Worm (Caenorhabditis elegans) whole organism, dauer: Measurements from ENCODE around the gene tric-1B.2.

Experiments used
- unc-62 ChIP-seq: sonication (generic microtip); optimal IDR thresholded peaks from 2 replicates; lab custom pipeline; 2017; ENCODE audit warnings: missing biosample characterization, missing genetic modification reagents, missing genetic modification characterization

tric-1B.2 gene

DNA sequence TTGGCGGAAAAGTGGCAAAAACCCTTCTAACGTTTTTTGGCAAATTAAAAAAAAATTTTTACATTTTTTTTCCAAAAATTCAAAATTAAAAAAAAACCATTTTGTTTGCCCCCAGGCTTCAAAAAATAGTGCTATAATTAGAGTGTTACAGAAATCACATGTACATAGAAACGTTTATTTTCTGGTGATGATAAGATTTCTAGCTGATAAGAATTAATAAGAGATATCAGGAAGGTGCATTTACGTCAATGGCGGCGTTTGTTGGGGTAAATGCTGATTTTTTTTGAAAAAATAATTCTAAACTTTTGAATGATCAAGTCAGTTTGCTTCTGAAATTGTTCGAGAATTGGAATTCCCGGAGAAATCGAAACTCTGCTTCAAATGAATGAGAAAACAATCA lies 12.4 kb downstream of the tric-1B.2 start:
- TF ChIP-seq unc-62 (GFP tag; lab: Kevin White, UChicago) = no peak

DNA sequence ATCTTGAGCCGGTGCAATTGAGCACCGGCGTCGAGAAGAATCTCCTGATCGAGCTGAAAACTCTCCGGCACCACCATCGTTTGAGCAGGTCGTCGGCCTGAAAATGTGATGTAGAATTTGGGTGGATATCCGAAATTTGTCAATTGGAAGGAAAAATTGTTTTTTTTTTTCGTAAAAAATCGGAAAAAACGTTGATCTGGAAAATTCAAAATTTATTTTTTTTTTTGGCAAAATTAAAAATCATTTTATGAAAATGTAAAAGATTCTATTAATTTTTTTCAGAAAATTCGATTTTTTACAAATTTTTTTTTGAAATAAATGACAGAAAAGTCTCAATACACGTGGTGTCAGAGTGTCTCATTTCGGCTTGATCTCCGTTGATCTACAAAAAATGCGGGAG lies 13.0 kb downstream of the tric-1B.2 start, which contains the start of gene tric-1B.1:
Gene tric-1B.1 (minus strand): TSS at position 101 of the 400 bp plus-strand sequence.
- TF ChIP-seq unc-62 (GFP tag; lab: Kevin White, UChicago) = no peak

DNA sequence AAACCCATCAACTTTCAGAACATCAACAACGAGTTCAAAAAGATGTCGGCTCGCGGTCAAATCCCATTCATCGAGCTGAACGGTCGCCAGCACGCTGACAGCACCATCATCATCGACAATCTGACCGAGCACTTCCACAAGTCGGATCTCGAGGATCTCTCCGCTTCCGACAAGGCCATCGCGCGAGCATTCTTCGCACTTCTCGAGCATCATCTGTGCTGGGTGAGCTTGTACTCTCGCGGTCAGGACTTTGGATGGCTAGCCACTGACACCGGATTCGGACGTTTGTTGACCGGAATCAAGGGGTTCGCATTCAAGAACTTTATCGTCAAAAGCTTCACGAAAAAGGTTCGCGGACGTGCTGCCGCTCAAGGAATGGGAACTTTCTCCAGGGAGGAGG lies 14.3 kb downstream of the tric-1B.2 start:
- TF ChIP-seq unc-62 (GFP tag; lab: Kevin White, UChicago) = no peak

DNA sequence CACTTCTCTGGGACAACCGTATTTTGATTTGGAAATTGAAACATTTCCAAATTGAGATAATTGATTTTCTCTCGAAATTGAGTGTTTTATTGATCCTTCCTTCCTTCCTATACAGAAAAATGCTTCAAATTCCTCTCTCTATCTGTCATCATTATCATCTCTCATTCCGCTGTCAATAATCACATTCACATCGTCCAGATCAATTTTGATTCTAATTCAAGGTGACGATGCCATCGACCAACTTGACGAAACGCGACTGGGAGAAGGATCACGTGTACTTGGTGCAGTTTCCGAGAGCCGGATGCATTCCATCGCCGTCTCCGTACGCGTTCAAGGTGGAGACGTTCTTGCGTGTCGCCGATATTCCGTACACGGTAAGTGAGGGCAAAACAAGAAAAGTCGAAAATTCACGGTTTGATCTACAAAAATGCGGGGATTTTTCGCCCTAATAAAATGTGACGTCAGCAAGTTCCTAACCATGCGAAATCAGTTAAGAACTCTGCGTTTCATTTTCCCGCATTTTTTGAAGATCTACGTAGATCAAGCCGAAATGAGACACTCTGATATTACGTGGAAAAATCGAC lies 15.1 kb downstream of the tric-1B.2 start, which contains the start of gene faxc-1:
Gene faxc-1 (plus strand): TSS at position 222 of the 584 bp plus-strand sequence.
- no peak for TF ChIP-seq unc-62 (GFP tag; lab: Kevin White, UChicago)

DNA sequence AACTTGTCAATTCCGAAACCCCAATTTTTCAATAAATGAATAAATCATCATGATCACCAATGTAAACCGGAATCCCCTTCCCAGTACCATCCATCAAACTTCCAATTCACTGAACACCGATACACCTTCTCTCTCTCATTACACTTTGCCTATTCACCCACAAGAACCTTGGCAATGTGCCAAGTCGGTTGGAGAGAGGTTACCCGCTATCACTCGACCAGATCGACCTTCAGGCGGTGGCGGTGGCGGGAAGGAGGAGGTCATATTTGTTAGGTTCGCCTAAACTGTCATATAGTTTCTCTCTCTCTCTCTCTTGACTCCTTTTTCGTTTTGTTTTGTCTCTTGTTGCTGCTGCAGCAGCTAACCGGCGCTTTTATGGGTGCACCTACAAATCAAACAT lies 16.6 kb downstream of the tric-1B.2 start:
- TF ChIP-seq unc-62 (GFP tag; lab: Kevin White, UChicago) = no peak

DNA sequence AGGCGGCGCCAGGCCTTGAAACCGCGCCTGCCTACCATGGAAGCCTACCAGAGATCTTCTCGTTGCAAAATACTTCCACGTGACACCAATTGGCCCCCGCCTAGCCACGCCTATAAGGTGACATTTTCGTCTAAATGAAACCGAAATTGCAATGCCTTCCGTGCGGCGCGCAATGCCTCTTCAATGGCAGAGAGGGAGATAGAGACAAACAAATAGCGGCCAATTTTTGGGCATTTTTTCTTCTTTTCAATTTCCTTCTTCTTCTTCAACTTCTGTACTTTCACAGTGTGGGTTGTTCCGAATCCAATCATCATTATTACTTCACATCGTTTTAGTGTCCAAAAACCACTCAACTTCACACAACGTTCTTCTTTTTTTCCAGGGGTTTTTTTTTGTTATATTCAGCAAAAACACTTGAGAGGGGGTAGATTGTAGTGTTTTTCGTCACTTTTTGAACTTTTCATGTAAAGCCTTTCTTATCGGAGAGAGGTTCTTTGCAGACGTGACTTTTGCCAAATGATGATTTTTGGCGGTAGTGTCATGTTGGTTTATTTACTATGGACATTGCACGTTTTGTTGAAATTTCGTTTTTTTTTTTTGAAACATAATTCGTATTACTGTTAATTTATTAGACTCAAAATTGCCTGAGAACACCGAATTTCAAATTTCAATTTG lies 17.9 kb downstream of the tric-1B.2 start:
- no peak for TF ChIP-seq unc-62 (GFP tag; lab: Kevin White, UChicago)

DNA sequence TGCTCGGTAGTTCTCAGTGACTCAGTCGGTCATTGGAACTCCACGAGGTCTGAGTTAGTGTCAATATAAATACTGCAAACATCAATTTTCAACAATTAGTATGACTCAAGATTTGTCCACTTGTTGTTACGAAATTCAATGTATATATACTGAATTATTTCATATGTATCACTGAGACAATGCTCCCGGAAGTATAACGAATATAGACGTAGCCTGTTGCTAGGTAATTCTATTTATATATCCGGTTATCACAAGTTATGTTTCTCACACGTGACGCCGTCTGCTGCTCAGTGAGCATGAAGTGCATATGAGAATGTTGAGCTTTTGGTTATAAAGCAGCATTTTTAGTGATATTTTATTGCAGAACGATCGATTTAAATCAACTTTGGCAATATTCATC lies 18.6 kb downstream of the tric-1B.2 start:
- no peak for TF ChIP-seq unc-62 (GFP tag; lab: Kevin White, UChicago)

DNA sequence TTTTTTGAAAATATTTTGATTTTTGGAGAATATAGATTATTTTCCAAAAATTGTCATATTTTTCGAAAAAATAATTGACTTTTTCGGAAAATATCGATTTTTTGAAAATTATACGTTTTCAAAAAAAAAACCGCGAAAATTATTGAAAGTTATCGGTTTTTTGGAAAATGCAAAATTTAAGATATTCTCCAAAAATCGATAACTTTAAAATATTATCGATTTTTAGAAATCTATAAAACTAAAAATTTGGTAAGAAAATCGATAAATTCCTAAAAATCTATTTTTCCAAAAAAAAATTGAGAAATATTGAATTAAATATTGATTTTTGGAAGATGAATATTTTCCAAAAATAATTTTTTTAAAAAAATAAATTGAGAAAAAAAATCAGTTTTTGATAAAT lies 22.1 kb downstream of the tric-1B.2 start:
- TF ChIP-seq unc-62 (GFP tag; lab: Kevin White, UChicago) = no peak

DNA sequence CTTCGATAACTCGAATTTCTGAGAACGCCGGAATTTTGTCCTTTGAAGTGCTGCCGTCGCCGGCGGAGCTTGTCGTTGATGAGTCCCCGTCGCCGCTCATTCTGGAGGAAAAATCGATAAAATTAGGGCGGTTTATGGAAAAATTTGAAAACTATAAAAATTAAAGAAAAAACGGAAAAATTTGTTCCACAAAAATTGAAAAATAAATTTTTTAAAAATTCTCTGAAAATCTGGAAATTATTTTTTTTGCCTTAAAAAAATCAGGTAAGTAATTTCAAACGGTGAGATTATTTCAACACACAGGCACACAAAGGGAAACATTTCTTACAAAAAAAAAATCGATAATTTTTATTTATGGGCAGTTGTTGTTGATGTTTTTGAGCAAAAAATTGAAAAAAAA lies 22.7 kb downstream of the tric-1B.2 start, which contains the start of gene parn-2:
Gene parn-2 (minus strand): TSS at position 101 of the 400 bp plus-strand sequence.
- no peak for TF ChIP-seq unc-62 (GFP tag; lab: Kevin White, UChicago)

DNA sequence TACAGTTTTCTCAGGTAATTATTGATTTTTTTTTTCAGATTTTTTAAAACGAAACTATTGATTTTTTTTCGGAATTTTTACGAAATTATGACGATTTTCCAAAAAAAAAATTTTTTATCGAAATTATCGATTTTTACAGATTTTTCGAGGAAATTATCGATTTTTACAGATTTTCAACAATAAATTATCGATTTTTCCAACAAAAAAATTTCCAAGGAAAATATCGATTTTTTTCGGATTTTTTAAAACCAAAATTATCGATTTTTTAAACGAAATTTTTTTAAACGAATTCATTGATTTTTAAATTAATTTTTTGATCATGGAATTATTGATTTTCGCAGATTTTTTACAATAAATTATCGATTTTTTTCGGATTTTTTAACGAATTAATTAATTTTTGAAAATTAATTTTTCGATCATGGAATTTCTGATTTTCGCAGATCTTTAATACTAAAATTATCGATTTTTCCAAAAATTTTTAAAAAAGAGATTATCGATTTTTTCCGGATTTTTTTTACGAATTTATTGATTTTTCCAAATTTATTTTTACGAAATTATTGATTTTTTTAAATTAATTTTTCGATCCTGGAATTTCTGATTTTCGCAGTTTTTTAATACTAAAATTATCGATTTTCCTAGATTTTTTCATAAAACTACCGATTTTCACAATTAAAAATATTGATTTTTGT lies 23.5 kb downstream of the tric-1B.2 start:
- TF ChIP-seq unc-62 (GFP tag; lab: Kevin White, UChicago) = no peak

DNA sequence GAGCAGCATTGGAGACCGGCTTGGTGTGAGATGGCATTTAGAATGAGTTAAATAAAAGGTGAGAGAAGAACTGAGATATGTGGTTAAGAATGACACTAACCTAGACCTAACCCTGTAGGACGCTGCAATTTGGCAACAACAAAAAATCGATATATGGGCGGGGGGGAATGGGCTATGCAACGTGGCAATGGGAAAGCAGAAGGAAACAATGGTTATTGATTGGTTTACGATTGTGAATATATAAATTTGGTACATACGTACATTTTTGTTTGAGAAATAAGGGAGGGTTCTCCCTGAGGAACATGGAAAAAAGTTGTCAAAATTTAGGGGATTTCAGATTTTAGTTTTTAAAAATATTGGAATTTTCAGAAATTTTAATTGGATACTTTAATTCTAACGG lies 30.1 kb downstream of the tric-1B.2 start, which contains the start of gene tag-276:
Gene tag-276 (minus strand): TSS at position 101 of the 400 bp plus-strand sequence.
- TF ChIP-seq unc-62 (GFP tag; lab: Kevin White, UChicago) = no peak

DNA sequence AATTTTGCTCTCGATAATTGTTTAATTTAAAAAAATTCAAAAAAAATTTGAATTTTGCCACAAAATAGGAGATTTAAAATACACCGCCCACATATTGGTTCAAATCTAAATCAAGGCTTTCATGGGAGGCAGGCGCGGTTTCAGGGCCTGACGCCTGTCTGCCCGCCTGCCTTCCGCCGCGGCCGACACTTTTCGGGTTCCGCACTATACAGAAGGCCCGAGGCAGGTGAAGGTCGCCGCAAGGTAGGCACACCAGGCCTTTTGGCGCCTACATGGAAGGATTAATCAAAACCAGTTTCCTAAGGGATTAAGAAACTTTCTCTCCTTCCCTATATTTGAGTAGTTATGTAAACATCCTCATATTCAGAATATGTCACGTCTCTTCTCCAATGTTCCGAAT lies 36.6 kb downstream of the tric-1B.2 start, which contains the start of gene Y57A10A.24:
Gene Y57A10A.24 (plus strand): TSS at position 396 of the 400 bp plus-strand sequence.
- no peak for TF ChIP-seq unc-62 (GFP tag; lab: Kevin White, UChicago)

DNA sequence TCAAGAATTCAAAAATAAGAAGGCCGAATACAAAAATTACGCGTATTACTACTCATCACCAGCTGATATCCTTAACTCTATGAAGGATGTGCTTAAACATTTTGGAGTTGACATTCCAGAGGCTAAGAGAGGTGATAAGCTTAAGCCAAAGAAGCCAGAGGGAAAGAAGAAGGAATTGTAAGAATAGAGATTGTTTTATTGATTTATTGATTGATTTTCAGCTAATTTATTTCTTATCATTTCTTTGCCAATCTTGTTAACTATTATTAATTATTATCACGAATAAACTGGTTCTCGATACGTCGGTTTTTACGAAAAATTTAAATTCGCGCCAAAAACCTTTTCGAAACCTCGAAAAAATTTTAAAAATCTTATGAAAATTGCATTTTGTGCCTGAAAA lies 37.4 kb downstream of the tric-1B.2 start:
- no peak for TF ChIP-seq unc-62 (GFP tag; lab: Kevin White, UChicago)

DNA sequence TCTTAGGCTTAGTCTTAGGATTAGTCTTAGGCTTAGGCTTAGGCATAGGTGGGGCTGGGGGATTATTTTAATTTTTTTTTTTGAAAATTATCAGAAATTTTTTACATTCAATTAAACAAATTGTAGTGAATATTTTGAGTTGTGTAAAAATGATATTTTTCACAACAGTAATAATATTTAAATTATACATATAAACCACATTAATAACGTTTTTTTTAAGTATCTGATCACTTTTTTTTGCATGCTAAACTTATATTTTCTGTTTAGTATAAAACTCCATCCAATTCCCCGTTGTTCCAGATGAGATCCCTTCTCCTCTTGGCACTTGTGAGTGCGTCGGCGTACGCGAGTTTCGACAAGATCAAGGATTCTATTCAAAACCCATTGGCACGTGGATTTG lies 39.1 kb downstream of the tric-1B.2 start, which contains the start of gene txdc-12.1:
Gene txdc-12.1 (plus strand): TSS at position 301 of the 400 bp plus-strand sequence.
- no peak for TF ChIP-seq unc-62 (GFP tag; lab: Kevin White, UChicago)

DNA sequence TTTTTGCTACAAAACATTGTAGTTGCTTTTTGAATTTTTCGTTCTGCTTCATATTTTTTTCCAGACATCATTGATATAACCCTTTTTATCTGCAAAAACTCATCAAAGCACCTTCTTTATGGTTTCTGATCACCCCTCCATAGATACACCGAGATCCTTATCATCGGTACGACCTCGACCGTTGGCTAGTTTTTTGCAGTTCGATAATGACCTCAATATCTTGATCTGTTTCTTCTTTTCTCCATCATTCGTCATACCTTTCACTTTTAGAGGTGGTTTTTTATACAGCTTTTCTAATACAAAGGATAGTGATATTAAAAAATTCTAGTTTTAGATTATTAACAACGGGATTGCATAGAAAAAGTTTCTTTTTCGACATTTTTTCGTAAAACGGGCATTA lies 39.7 kb downstream of the tric-1B.2 start:
- TF ChIP-seq unc-62 (GFP tag; lab: Kevin White, UChicago) = no peak

DNA sequence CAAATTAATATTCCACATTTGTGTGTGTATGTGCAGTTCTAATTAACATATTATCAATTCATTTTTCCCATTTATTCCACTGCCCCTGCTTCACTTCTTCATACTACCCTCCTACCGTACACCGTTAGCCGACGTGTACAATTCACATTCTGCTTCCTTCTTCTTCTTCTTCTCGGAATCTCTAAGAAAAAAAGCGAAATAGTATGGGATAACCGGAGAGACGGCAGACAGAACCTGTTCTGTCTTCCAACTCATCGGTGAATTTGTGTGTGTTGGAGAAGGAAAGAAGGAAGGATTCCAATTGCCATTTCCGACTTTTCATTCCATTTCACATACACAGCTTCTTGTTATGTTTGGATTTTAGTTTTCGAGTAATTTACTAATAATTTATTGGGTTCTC lies 41.6 kb downstream of the tric-1B.2 start:
- no peak for TF ChIP-seq unc-62 (GFP tag; lab: Kevin White, UChicago)
